Fruit fly (Drosophila melanogaster) whole organism, embryonic: Measurements from ENCODE around the gene Ubqn.

ENCODE experiments used
- Abd-B ChIP-seq: fragments of 200-800 bp; sonication (Bioruptor generic); optimal IDR thresholded peaks from 2 replicates; lab custom pipeline; 2018; ENCODE audit warnings: missing biosample characterization, mild to moderate bottlenecking, missing genetic modification characterization, moderate library complexity
- Bgb ChIP-seq: fragments of 200-800 bp; sonication (Bioruptor generic); IDR thresholded peaks from 2 replicates; pipeline ENCODE4 v1.3.6; 2022; ENCODE audit warnings: missing biosample characterization, missing genetic modification characterization; ENCODE audit not compliant: partially characterized antibody
- Blimp-1 ChIP-seq: fragments of 200-800 bp; sonication (Bioruptor generic); optimal IDR thresholded peaks from 3 replicates; lab custom pipeline; 2018; ENCODE audit warnings: missing biosample characterization, missing genetic modification characterization, mild to moderate bottlenecking, moderate library complexity, missing genetic modification reagents
- CG11504 ChIP-seq: fragments of 200-800 bp; sonication (Bioruptor generic); optimal IDR thresholded peaks from 3 replicates; lab custom pipeline; 2019; ENCODE audit warnings: missing biosample characterization, mild to moderate bottlenecking, missing genetic modification characterization, moderate library complexity
- CG11696 ChIP-seq: fragments of 200-800 bp; sonication (Bioruptor generic); IDR thresholded peaks from 2 replicates; pipeline ENCODE4 v1.3.6; 2022; ENCODE audit warnings: missing biosample characterization, missing genetic modification characterization
- CG12659 ChIP-seq: fragments of 200-800 bp; sonication (Bioruptor generic); optimal IDR thresholded peaks from 3 replicates; lab custom pipeline; 2017; ENCODE audit warnings: mild to moderate bottlenecking, missing biosample characterization, missing genetic modification reagents, missing genetic modification characterization
- CG15514 ChIP-seq: fragments of 200-800 bp; sonication (Bioruptor generic); optimal IDR thresholded peaks from 3 replicates; lab custom pipeline; 2017; ENCODE audit warnings: missing biosample characterization, missing genetic modification characterization, mild to moderate bottlenecking, moderate library complexity, missing genetic modification reagents
- CG17186 ChIP-seq: fragments of 200-800 bp; sonication (Bioruptor generic); optimal IDR thresholded peaks from 3 replicates; lab custom pipeline; 2017; ENCODE audit warnings: missing biosample characterization, missing genetic modification reagents, missing genetic modification characterization
- CG18764 ChIP-seq: fragments of 200-800 bp; sonication (Bioruptor generic); optimal IDR thresholded peaks from 3 replicates; lab custom pipeline; 2016; ENCODE audit warnings: missing biosample characterization, missing genetic modification characterization
- CG2116 ChIP-seq: fragments of 200-800 bp; sonication (Bioruptor generic); optimal IDR thresholded peaks from 3 replicates; lab custom pipeline; 2018; ENCODE audit warnings: missing biosample characterization, mild to moderate bottlenecking, missing genetic modification characterization
- CG3163 ChIP-seq: fragments of 200-800 bp; sonication (Bioruptor generic); optimal IDR thresholded peaks from 3 replicates; lab custom pipeline; 2016; ENCODE audit warnings: missing biosample characterization, missing genetic modification characterization
- CG34224 ChIP-seq: fragments of 200-800 bp; sonication (Bioruptor generic); IDR thresholded peaks from 3 replicates; pipeline ENCODE4 v1.3.6; 2022; ENCODE audit warnings: missing biosample characterization, missing genetic modification characterization; ENCODE audit not compliant: partially characterized antibody
- CG3847 ChIP-seq: fragments of 200-800 bp; sonication (Bioruptor generic); IDR thresholded peaks from 2 replicates; pipeline ENCODE4 v1.3.6; 2022; ENCODE audit warnings: missing biosample characterization, missing genetic modification characterization
- CG4617 ChIP-seq: fragments of 200-800 bp; sonication (Bioruptor generic); optimal IDR thresholded peaks from 3 replicates; lab custom pipeline; 2016; ENCODE audit warnings: missing biosample characterization, missing genetic modification characterization, borderline replicate concordance
- CG8290 ChIP-seq, 3 experiments: fragments of 200-800 bp; sonication (Bioruptor generic); optimal IDR thresholded peaks; 2 replicates each; lab custom pipeline; 2016 to 2019; ENCODE audit warnings: missing biosample characterization in 3 of 3, missing genetic modification characterization in 3 of 3, mild to moderate bottlenecking in 2 of 3, moderate library complexity in 1 of 3
- CG8765 ChIP-seq: fragments of 200-800 bp; sonication (Bioruptor generic); IDR thresholded peaks from 2 replicates; pipeline ENCODE4 v1.3.6; 2022; ENCODE audit warnings: missing biosample characterization, missing genetic modification characterization
- CG9797 ChIP-seq: fragments of 200-800 bp; sonication (Bioruptor generic); optimal IDR thresholded peaks from 3 replicates; lab custom pipeline; 2018; ENCODE audit warnings: missing biosample characterization, mild to moderate bottlenecking, missing genetic modification characterization
- CHES-1-like ChIP-seq: fragments of 200-800 bp; sonication (Bioruptor generic); optimal IDR thresholded peaks from 2 replicates; lab custom pipeline; 2016; ENCODE audit warnings: missing biosample characterization, missing genetic modification characterization
- E2f2 ChIP-seq: fragments of 200-800 bp; sonication (Bioruptor generic); IDR thresholded peaks from 2 replicates; pipeline ENCODE4 v1.3.6; 2022; ENCODE audit warnings: missing biosample characterization, missing genetic modification characterization
- Elba2 ChIP-seq: fragments of 200-800 bp; sonication (Bioruptor generic); optimal IDR thresholded peaks from 3 replicates; lab custom pipeline; 2016; ENCODE audit warnings: missing biosample characterization, missing genetic modification characterization
- HmgZ ChIP-seq: fragments of 200-800 bp; sonication (Bioruptor generic); optimal IDR thresholded peaks from 2 replicates; lab custom pipeline; 2018; ENCODE audit warnings: missing biosample characterization, mild to moderate bottlenecking, missing genetic modification characterization
- Lhr ChIP-seq: fragments of 200-800 bp; sonication (Bioruptor generic); optimal IDR thresholded peaks from 3 replicates; lab custom pipeline; 2017; ENCODE audit warnings: mild to moderate bottlenecking, missing biosample characterization, missing genetic modification reagents, missing genetic modification characterization
- MESR4 ChIP-seq: fragments of 200-800 bp; sonication (Bioruptor generic); optimal IDR thresholded peaks from 2 replicates; lab custom pipeline; 2018; ENCODE audit warnings: missing biosample characterization, mild to moderate bottlenecking, missing genetic modification characterization, moderate library complexity
- Max ChIP-seq: fragments of 200-800 bp; sonication (Bioruptor generic); optimal IDR thresholded peaks from 2 replicates; lab custom pipeline; 2016; ENCODE audit warnings: missing biosample characterization, mild to moderate bottlenecking, missing genetic modification characterization
- Mes4 ChIP-seq: fragments of 200-800 bp; sonication (Bioruptor generic); optimal IDR thresholded peaks from 2 replicates; lab custom pipeline; 2016; ENCODE audit warnings: missing biosample characterization, missing genetic modification characterization
- Rfx ChIP-seq: fragments of 200-800 bp; sonication (Bioruptor generic); IDR thresholded peaks from 2 replicates; pipeline ENCODE4 v1.3.6; 2022; ENCODE audit warnings: missing biosample characterization, missing genetic modification characterization
- Taf1 ChIP-seq: fragments of 200-800 bp; sonication (Bioruptor generic); IDR thresholded peaks from 2 replicates; pipeline ENCODE4 v1.3.6; 2022; ENCODE audit warnings: missing biosample characterization, missing genetic modification characterization
- Tbp ChIP-seq: fragments of >200 bp; optimal IDR thresholded peaks from 2 replicates; lab custom pipeline; 2018; ENCODE audit warnings: missing biosample characterization, missing genetic modification characterization
- cwo ChIP-seq: fragments of 200-800 bp; sonication (Bioruptor generic); optimal IDR thresholded peaks from 3 replicates; lab custom pipeline; 2017; ENCODE audit warnings: missing biosample characterization, missing genetic modification characterization, mild to moderate bottlenecking, moderate library complexity, missing genetic modification reagents
- dan ChIP-seq: fragments of 200-800 bp; sonication (Bioruptor generic); IDR thresholded peaks from 2 replicates; pipeline ENCODE4 v1.3.6; 2022; ENCODE audit warnings: missing biosample characterization, missing genetic modification characterization
- gfzf ChIP-seq: fragments of 200-800 bp; sonication (Bioruptor generic); optimal IDR thresholded peaks from 2 replicates; lab custom pipeline; 2016; ENCODE audit warnings: missing biosample characterization, mild to moderate bottlenecking, missing genetic modification characterization, moderate library complexity
- grau ChIP-seq: fragments of 200-800 bp; optimal IDR thresholded peaks from 3 replicates; lab custom pipeline; 2019; ENCODE audit warnings: missing biosample characterization, mild to moderate bottlenecking, missing genetic modification characterization, moderate library complexity
- hb ChIP-seq: fragments of 200-800 bp; sonication (Bioruptor generic); IDR thresholded peaks from 3 replicates; pipeline ENCODE4 v1.3.6; 2022; ENCODE audit warnings: missing biosample characterization, missing genetic modification characterization; ENCODE audit not compliant: partially characterized antibody
- jigr1 ChIP-seq: fragments of 200-800 bp; sonication (Bioruptor generic); IDR thresholded peaks from 3 replicates; pipeline ENCODE4 v1.3.6; 2022; ENCODE audit warnings: missing biosample characterization, missing genetic modification characterization
- nmo ChIP-seq: fragments of 200-800 bp; sonication (Bioruptor generic); optimal IDR thresholded peaks from 2 replicates; lab custom pipeline; 2018; ENCODE audit warnings: missing biosample characterization, mild to moderate bottlenecking, missing genetic modification characterization, moderate library complexity
- pan ChIP-seq, 4 experiments: fragments of >200 bp in 3 of 4; fragments of 200-800 bp in 1 of 4; sonication (Bioruptor generic) in 1 of 4; optimal IDR thresholded peaks in 3 of 4; IDR thresholded peaks in 1 of 4; 2 replicates each; pipeline versions ENCODE4 v1.3.6 to Lab custom; 2017 to 2022; ENCODE audit warnings: missing biosample characterization in 2 of 4, missing genetic modification characterization in 2 of 4, mixed read lengths in 1 of 4
- peb ChIP-seq: fragments of 200-800 bp; sonication (Bioruptor generic); IDR thresholded peaks from 2 replicates; pipeline ENCODE4 v1.3.6; 2022; ENCODE audit warnings: missing biosample characterization, missing genetic modification characterization
- psq ChIP-seq: fragments of 200-800 bp; sonication (Bioruptor generic); optimal IDR thresholded peaks from 2 replicates; lab custom pipeline; 2017; ENCODE audit warnings: missing biosample characterization, missing genetic modification characterization
- pum ChIP-seq: fragments of 200-800 bp; sonication (Bioruptor generic); optimal IDR thresholded peaks from 2 replicates; lab custom pipeline; 2016; ENCODE audit warnings: missing biosample characterization, missing genetic modification characterization
- scrt ChIP-seq: fragments of 200-800 bp; sonication (Bioruptor generic); optimal IDR thresholded peaks from 2 replicates; lab custom pipeline; 2018; ENCODE audit warnings: missing biosample characterization, mild to moderate bottlenecking, missing genetic modification characterization, moderate library complexity
- sens ChIP-seq: fragments of 200-800 bp; sonication (Bioruptor generic); peaks from one replicate; lab custom pipeline; 2016; ENCODE audit warnings: missing biosample characterization, missing genetic modification characterization
- shn ChIP-seq: fragments of 200-800 bp; sonication (Bioruptor generic); optimal IDR thresholded peaks from 3 replicates; lab custom pipeline; 2016; ENCODE audit warnings: missing biosample characterization, missing genetic modification characterization
- sob ChIP-seq: fragments of 200-800 bp; sonication (Bioruptor generic); IDR thresholded peaks from 2 replicates; pipeline ENCODE4 v1.3.6; 2022; ENCODE audit warnings: missing biosample characterization, missing genetic modification characterization
- stwl ChIP-seq: fragments of 200-800 bp; sonication (Bioruptor generic); optimal IDR thresholded peaks from 3 replicates; lab custom pipeline; 2018; ENCODE audit warnings: missing biosample characterization, mild to moderate bottlenecking, missing genetic modification characterization, moderate library complexity
- sug ChIP-seq: fragments of 200-800 bp; optimal IDR thresholded peaks from 2 replicates; lab custom pipeline; 2019; ENCODE audit warnings: missing biosample characterization, mild to moderate bottlenecking, missing genetic modification characterization, moderate library complexity
- tio ChIP-seq: fragments of 200-800 bp; sonication (Bioruptor generic); optimal IDR thresholded peaks from 2 replicates; lab custom pipeline; 2017; ENCODE audit warnings: missing biosample characterization, missing genetic modification characterization, inconsistent platforms
- trem ChIP-seq: fragments of 200-800 bp; optimal IDR thresholded peaks from 3 replicates; lab custom pipeline; 2019; ENCODE audit warnings: missing biosample characterization, mild to moderate bottlenecking, missing genetic modification characterization, moderate library complexity
- unc-4 ChIP-seq: fragments of 200-800 bp; sonication (Bioruptor generic); IDR thresholded peaks from 2 replicates; pipeline ENCODE4 v1.3.6; 2022; ENCODE audit warnings: missing biosample characterization, missing genetic modification characterization; ENCODE audit not compliant: partially characterized antibody
- zfh2 ChIP-seq: fragments of 200-800 bp; sonication (Bioruptor generic); optimal IDR thresholded peaks from 2 replicates; lab custom pipeline; 2016; ENCODE audit warnings: missing biosample characterization, missing genetic modification characterization

Ubqn gene

DNA sequence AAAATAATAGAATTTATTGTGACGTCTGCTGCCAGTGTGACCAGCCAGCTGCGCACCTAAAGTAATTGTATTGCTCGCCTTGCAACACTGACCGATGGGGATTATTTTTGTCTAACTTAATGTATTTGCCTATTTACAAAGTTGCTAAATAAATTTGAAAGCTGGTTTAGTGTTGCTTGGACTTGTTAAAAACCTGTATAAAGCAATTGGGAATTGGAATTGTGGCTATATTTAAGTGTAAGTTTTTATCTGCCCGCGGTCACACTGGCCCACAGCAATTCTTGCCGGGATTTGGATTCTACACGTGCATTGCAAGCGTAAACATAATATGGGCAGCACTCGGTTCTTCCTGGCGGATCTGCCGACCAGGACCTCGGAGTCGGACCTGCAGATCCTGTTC lies 20.5 kb downstream of the Ubqn start, which contains the start of the genes CG14230 and CG14232 (continued):
- TF ChIP-seq nmo (GFP tag; lab: Kevin White, UChicago), result peak; percentile 44
- peak; percentile 37 for TF ChIP-seq Max
- no peak for TF ChIP-seq Mes4
- TF ChIP-seq CG11504, result no peak
- TF ChIP-seq sens (GFP tag; lab: Kevin White, UChicago), result peak; percentile 66
- TF ChIP-seq Taf1, result no peak
- TF ChIP-seq MESR4, result peak; percentile 73
- TF ChIP-seq dan, result no peak
- TF ChIP-seq grau (tag; lab: Kevin White, UChicago), result peak; percentile 17
- no peak for TF ChIP-seq Blimp-1 (GFP tag; lab: Kevin White, UChicago)
- no peak for TF ChIP-seq pan (optimal IDR thresholded peaks at IDR 0.05; lab: Kevin White, UChicago)
- no peak for TF ChIP-seq pan (GFP tag; optimal IDR thresholded peaks at IDR 0.05 in 1 of 2, IDR thresholded peaks at IDR 0.05 in 1 of 2)
- no peak for TF ChIP-seq scrt
- TF ChIP-seq CG17186 (GFP tag; lab: Kevin White, UChicago), result peak; percentile 42
- TF ChIP-seq CG15514, result peak; percentile 41
- no peak; the same call in 1 of the 2 replicates for TF ChIP-seq CG3847 (GFP tag; lab: Robert Waterston, UW)
- TF ChIP-seq Rfx (GFP tag; lab: Robert Waterston, UW), result 0 out of 2 replicates have a peak, but pooled peaks have one; percentile 23
- TF ChIP-seq gfzf, result peak; percentile 87
- 0 out of 2 replicates have a peak, but pooled peaks have one; percentile 17 for TF ChIP-seq CG8765 (GFP tag; lab: Robert Waterston, UW)
- peak; percentile 47 for TF ChIP-seq Elba2 (GFP tag; lab: Kevin White, UChicago)
- no peak for TF ChIP-seq hb
- no peak for TF ChIP-seq CG11696
- peak; percentile 6 for TF ChIP-seq zfh2
- peak; percentile 89 for TF ChIP-seq stwl (tag; lab: Kevin White, UChicago)
- no peak for TF ChIP-seq psq (GFP tag; lab: Kevin White, UChicago)
- no peak for TF ChIP-seq CG3163 (GFP tag; lab: Kevin White, UChicago)
- TF ChIP-seq sob (GFP tag; lab: Robert Waterston, UW), result no peak
- peak; percentile 17 for TF ChIP-seq HmgZ (tag; lab: Kevin White, UChicago)
- TF ChIP-seq E2f2 (GFP tag; lab: Robert Waterston, UW), result peak; percentile 51
- TF ChIP-seq cwo, result no peak
- peak; percentile 61 for TF ChIP-seq Abd-B (GFP tag; lab: Kevin White, UChicago)
- peak; percentile 1 for TF ChIP-seq CG8290 (GFP tag; optimal IDR thresholded peaks at IDR 0.05; lab: Kevin White, UChicago)
- TF ChIP-seq CG8290 (tag; optimal IDR thresholded peaks at IDR 0.05; lab: Kevin White, UChicago), result no peak
- TF ChIP-seq Bgb, result no peak
- peak; percentile 21 for TF ChIP-seq CG18764 (GFP tag; lab: Kevin White, UChicago)
- peak; percentile 62 for TF ChIP-seq CHES-1-like (GFP tag; lab: Kevin White, UChicago)
- TF ChIP-seq jigr1, result no peak
- 0 out of 2 replicates have a peak, but pooled peaks have one; percentile 15 for TF ChIP-seq unc-4 (GFP tag; lab: Robert Waterston, UW)
- TF ChIP-seq CG34224, result peak; percentile 56; the same call in 2 of the 3 replicates
- TF ChIP-seq Tbp (GFP tag; lab: Kevin White, UChicago), result peak; percentile 17
- no peak for TF ChIP-seq shn (GFP tag; lab: Kevin White, UChicago)
- peak; percentile 56 for TF ChIP-seq CG2116 (GFP tag; lab: Kevin White, UChicago)
- no peak for TF ChIP-seq pum
- TF ChIP-seq peb (GFP tag; lab: Robert Waterston, UW), result no peak
- peak; percentile 51 for TF ChIP-seq CG12659
- TF ChIP-seq sug, result peak; percentile 19
- TF ChIP-seq CG4617 (GFP tag; lab: Kevin White, UChicago), result peak; percentile 71
- peak; percentile 47 for TF ChIP-seq trem
- no peak for TF ChIP-seq tio (GFP tag; lab: Kevin White, UChicago)
- TF ChIP-seq CG9797 (GFP tag; lab: Kevin White, UChicago), result peak; percentile 81
- TF ChIP-seq Lhr (GFP tag; lab: Kevin White, UChicago), result peak; percentile 2
